Worm (Caenorhabditis elegans) whole organism, early embryonic: ENCODE data around the gene ugt-22.

Source experiments
- ama-1 ChIP-seq: fragments of 150-350 bp; optimal IDR thresholded peaks from 2 replicates; lab custom pipeline; 2014
- ceh-13 ChIP-seq: fragments of 200-800 bp; sonication (Bioruptor generic); optimal IDR thresholded peaks from 2 replicates; lab custom pipeline; 2018; ENCODE audit warnings: mild to moderate bottlenecking, missing genetic modification characterization, missing compliant biosample characterization
- hnd-1 ChIP-seq: sonication (generic microtip); optimal IDR thresholded peaks from 2 replicates; lab custom pipeline; 2016; ENCODE audit warnings: missing genetic modification characterization, missing compliant biosample characterization
- sea-1 ChIP-seq: fragments of 200-800 bp; sonication (Bioruptor generic); conservative IDR thresholded peaks from 2 replicates; pipeline ENCODE4 v1.3.6; 2022; ENCODE audit warnings: missing genetic modification characterization, missing compliant biosample characterization
- tbx-37 ChIP-seq: fragments of 200-800 bp; sonication (Bioruptor generic); conservative IDR thresholded peaks from 2 replicates; pipeline ENCODE4 v1.3.6; 2022; ENCODE audit warnings: missing genetic modification reagents, missing genetic modification characterization, missing compliant biosample characterization

DNA sequence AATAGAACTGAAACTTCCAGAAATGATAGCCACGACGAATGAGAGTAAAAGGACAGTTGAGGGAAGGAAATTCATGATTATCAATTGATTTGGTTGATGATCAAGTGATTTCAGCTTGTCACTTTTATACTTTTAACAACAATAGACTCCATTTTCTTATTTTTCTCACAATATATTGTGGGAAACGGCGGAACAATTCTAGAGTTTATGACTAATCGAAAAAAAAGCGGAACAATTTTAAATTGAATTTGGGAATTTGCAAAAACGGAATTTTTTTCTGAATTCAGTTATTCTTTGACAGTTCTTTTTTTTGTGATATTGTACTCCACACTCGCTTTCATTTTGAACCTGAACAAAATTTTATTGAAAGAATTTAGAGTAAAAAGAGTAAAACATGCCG, 25.0 kb downstream of the ugt-22 start, which contains the start of gene Y45F10C.4:
- TF ChIP-seq ama-1 (no peak), ceh-13 (GFP tag; lab: Kevin White, UChicago) (no peak), sea-1 (GFP tag; lab: Robert Waterston, UW) (no peak), hnd-1 (tag; lab: Kevin White, UChicago) (no peak), tbx-37 (GFP tag; lab: Robert Waterston, UW) (no peak)
